Worm (Caenorhabditis elegans) whole organism, L1 larva: ENCODE measurements around the gene F52D10.4.

ENCODE experiments used
- C04F5.9 ChIP-seq: sonication (generic microtip); optimal IDR thresholded peaks from 2 replicates; lab custom pipeline; 2016; ENCODE audit warnings: missing genetic modification characterization, missing compliant biosample characterization
- C16A3.4 ChIP-seq: fragments of 150-350 bp; optimal IDR thresholded peaks from 2 replicates; lab custom pipeline; 2014; ENCODE audit warnings: missing biosample characterization, missing genetic modification characterization
- C34B4.2 ChIP-seq: sonication (generic microtip); optimal IDR thresholded peaks from 2 replicates; lab custom pipeline; 2017; ENCODE audit warnings: mild to moderate bottlenecking, missing genetic modification characterization, missing compliant biosample characterization
- F16B12.6 ChIP-seq: fragments of 150-350 bp; optimal IDR thresholded peaks from 2 replicates; lab custom pipeline; 2014; ENCODE audit warnings: missing biosample characterization, missing genetic modification characterization
- aha-1 ChIP-seq: fragments of 150-350 bp; optimal IDR thresholded peaks from 2 replicates; lab custom pipeline; 2014; ENCODE audit warnings: missing biosample characterization, missing genetic modification characterization
- alr-1 ChIP-seq: fragments of 200-800 bp; sonication (Bioruptor generic); optimal IDR thresholded peaks from 2 replicates; lab custom pipeline; 2018; ENCODE audit warnings: borderline replicate concordance, mild to moderate bottlenecking, missing genetic modification characterization, missing compliant biosample characterization
- ama-1 ChIP-seq: fragments of 150-350 bp; optimal IDR thresholded peaks from 2 replicates; lab custom pipeline; 2014
- ceh-63 ChIP-seq: fragments of 200-800 bp; sonication (Bioruptor generic); optimal IDR thresholded peaks from 2 replicates; lab custom pipeline; 2018; ENCODE audit warnings: mild to moderate bottlenecking, missing genetic modification characterization, missing compliant biosample characterization
- ceh-8 ChIP-seq: fragments of 200-800 bp; sonication (Bioruptor generic); optimal IDR thresholded peaks from 2 replicates; lab custom pipeline; 2018; ENCODE audit warnings: mild to moderate bottlenecking, missing genetic modification characterization, moderate library complexity, missing compliant biosample characterization
- ceh-88 ChIP-seq: fragments of 200-800 bp; sonication (Bioruptor generic); IDR thresholded peaks from 2 replicates; pipeline ENCODE4 v1.3.6; 2022; ENCODE audit warnings: missing genetic modification characterization, missing compliant biosample characterization
- ceh-90 ChIP-seq: sonication (generic microtip); optimal IDR thresholded peaks from 2 replicates; lab custom pipeline; 2016; ENCODE audit warnings: missing genetic modification characterization, missing compliant biosample characterization
- ces-1 ChIP-seq: fragments of 150-350 bp; optimal IDR thresholded peaks from 2 replicates; lab custom pipeline; 2014; ENCODE audit warnings: missing biosample characterization, missing genetic modification reagents, missing genetic modification characterization
- dsc-1 ChIP-seq: sonication (generic microtip); optimal IDR thresholded peaks from 2 replicates; lab custom pipeline; 2016; ENCODE audit warnings: mild to moderate bottlenecking, missing genetic modification characterization, missing compliant biosample characterization
- efl-3 ChIP-seq: fragments of 200-800 bp; sonication (Bioruptor generic); optimal IDR thresholded peaks from 2 replicates; lab custom pipeline; 2018; ENCODE audit warnings: mild to moderate bottlenecking, missing genetic modification characterization, missing compliant biosample characterization
- egl-27 ChIP-seq, 2 experiments: fragments of 150-350 bp in 1 of 2; sonication (generic microtip); optimal IDR thresholded peaks; 3 replicates each; lab custom pipeline; 2017 to 2018; ENCODE audit warnings: missing biosample characterization in 2 of 2, missing genetic modification characterization in 2 of 2, missing genetic modification reagents in 2 of 2
- elt-2 ChIP-seq: sonication (generic microtip); optimal IDR thresholded peaks from 2 replicates; lab custom pipeline; 2016; ENCODE audit warnings: missing genetic modification characterization, mild to moderate bottlenecking, inconsistent platforms, missing compliant biosample characterization, missing genetic modification reagents
- ets-5 ChIP-seq: fragments of 200-800 bp; sonication (Bioruptor generic); IDR thresholded peaks from 2 replicates; pipeline ENCODE4 v1.3.6; 2022; ENCODE audit warnings: missing genetic modification characterization, missing compliant biosample characterization
- fkh-4 ChIP-seq: sonication (generic microtip); optimal IDR thresholded peaks from 2 replicates; lab custom pipeline; 2016; ENCODE audit warnings: missing compliant biosample characterization, missing genetic modification characterization, borderline replicate concordance
- fos-1 ChIP-seq: fragments of 150-350 bp; optimal IDR thresholded peaks from 2 replicates; lab custom pipeline; 2014; ENCODE audit warnings: missing biosample characterization, missing genetic modification characterization
- hlh-4 ChIP-seq: sonication (generic microtip); optimal IDR thresholded peaks from 2 replicates; lab custom pipeline; 2016; ENCODE audit warnings: mild to moderate bottlenecking, missing genetic modification characterization, missing compliant biosample characterization
- hpl-2 ChIP-seq: fragments of 150-350 bp; optimal IDR thresholded peaks from 2 replicates; lab custom pipeline; 2014; ENCODE audit warnings: missing biosample characterization, missing genetic modification reagents, missing genetic modification characterization
- irx-1 ChIP-seq: sonication (generic microtip); optimal IDR thresholded peaks from 2 replicates; lab custom pipeline; 2016; ENCODE audit warnings: missing genetic modification characterization, missing compliant biosample characterization
- isw-1 ChIP-seq: fragments of 200-800 bp; sonication (Bioruptor generic); IDR thresholded peaks from 2 replicates; pipeline ENCODE4 v1.3.6; 2022; ENCODE audit warnings: missing genetic modification characterization, missing compliant biosample characterization
- jun-1 ChIP-seq: fragments of 150-350 bp; optimal IDR thresholded peaks from 2 replicates; lab custom pipeline; 2014; ENCODE audit warnings: missing biosample characterization, missing genetic modification reagents, missing genetic modification characterization
- lin-14 ChIP-seq: fragments of 200-800 bp; sonication (Bioruptor generic); optimal IDR thresholded peaks from 2 replicates; lab custom pipeline; 2018; ENCODE audit warnings: mild to moderate bottlenecking, missing genetic modification characterization, moderate library complexity, missing compliant biosample characterization
- lir-3 ChIP-seq: sonication (generic microtip); optimal IDR thresholded peaks from 2 replicates; lab custom pipeline; 2016; ENCODE audit warnings: mild to moderate bottlenecking, missing genetic modification characterization, moderate library complexity, missing compliant biosample characterization; ENCODE audit not compliant: poor library complexity
- lsy-2 ChIP-seq, 2 experiments: fragments of 150-350 bp; optimal IDR thresholded peaks; 2 replicates each; lab custom pipeline; 2014; ENCODE audit warnings: missing biosample characterization in 2 of 2, missing genetic modification characterization in 2 of 2
- mab-9 ChIP-seq: fragments of 200-800 bp; sonication (Bioruptor generic); IDR thresholded peaks from 2 replicates; pipeline ENCODE4 v1.3.6; 2022; ENCODE audit warnings: missing genetic modification reagents, missing genetic modification characterization, missing compliant biosample characterization
- mdl-1 ChIP-seq, 2 experiments: fragments of 150-350 bp; optimal IDR thresholded peaks; 2 replicates each; lab custom pipeline; 2014 to 2017; ENCODE audit warnings: missing biosample characterization in 2 of 2, missing genetic modification characterization in 2 of 2, inconsistent platforms in 1 of 2
- mep-1 ChIP-seq: fragments of 150-350 bp; optimal IDR thresholded peaks from 2 replicates; lab custom pipeline; 2014; ENCODE audit warnings: missing biosample characterization, missing genetic modification characterization
- nhr-11 ChIP-seq: fragments of 150-350 bp; optimal IDR thresholded peaks from 2 replicates; lab custom pipeline; 2014; ENCODE audit warnings: missing biosample characterization, missing genetic modification characterization
- nhr-237 ChIP-seq: fragments of 150-350 bp; optimal IDR thresholded peaks from 2 replicates; lab custom pipeline; 2014; ENCODE audit warnings: missing biosample characterization, missing genetic modification characterization
- nhr-71 ChIP-seq: sonication (generic microtip); optimal IDR thresholded peaks from 2 replicates; lab custom pipeline; 2016; ENCODE audit warnings: mild to moderate bottlenecking, missing genetic modification characterization, moderate library complexity, missing compliant biosample characterization
- nhr-76 ChIP-seq: sonication (generic microtip); optimal IDR thresholded peaks from 2 replicates; lab custom pipeline; 2017; ENCODE audit warnings: missing biosample characterization, missing genetic modification characterization
- nhr-77 ChIP-seq: fragments of 150-350 bp; optimal IDR thresholded peaks from 2 replicates; lab custom pipeline; 2014; ENCODE audit warnings: missing biosample characterization, missing genetic modification characterization
- nhr-84 ChIP-seq: sonication (generic microtip); optimal IDR thresholded peaks from 2 replicates; lab custom pipeline; 2017; ENCODE audit warnings: missing biosample characterization, missing genetic modification characterization
- nhr-85 ChIP-seq: sonication (generic microtip); peaks from one replicate; lab custom pipeline; 2016; ENCODE audit warnings: missing genetic modification characterization, inconsistent platforms, missing compliant biosample characterization
- pag-3 ChIP-seq: sonication (generic microtip); optimal IDR thresholded peaks from 2 replicates; lab custom pipeline; 2017; ENCODE audit warnings: missing genetic modification characterization, mild to moderate bottlenecking, missing compliant biosample characterization, antibody characterized with exemption, borderline replicate concordance; ENCODE audit not compliant: insufficient read depth
- pax-3 ChIP-seq: fragments of 200-800 bp; sonication (Bioruptor generic); optimal IDR thresholded peaks from 2 replicates; lab custom pipeline; 2018; ENCODE audit warnings: mild to moderate bottlenecking, missing genetic modification characterization, moderate library complexity, missing compliant biosample characterization
- skn-1 ChIP-seq: fragments of 150-350 bp; optimal IDR thresholded peaks from 2 replicates; lab custom pipeline; 2014; ENCODE audit warnings: missing biosample characterization, missing genetic modification characterization
- snpc-4 ChIP-seq: fragments of 150-350 bp; optimal IDR thresholded peaks from 2 replicates; lab custom pipeline; 2014; ENCODE audit warnings: missing biosample characterization, missing genetic modification characterization
- snu-23 ChIP-seq: sonication (generic microtip); optimal IDR thresholded peaks from 2 replicates; lab custom pipeline; 2016; ENCODE audit warnings: missing genetic modification characterization, missing compliant biosample characterization
- sox-4 ChIP-seq: sonication (generic microtip); optimal IDR thresholded peaks from 2 replicates; lab custom pipeline; 2016; ENCODE audit warnings: missing genetic modification characterization, missing compliant biosample characterization
- sptf-1 ChIP-seq: fragments of 150-350 bp; optimal IDR thresholded peaks from 2 replicates; lab custom pipeline; 2014; ENCODE audit warnings: missing biosample characterization, missing genetic modification characterization
- sup-37 ChIP-seq: fragments of 200-800 bp; sonication (Bioruptor generic); optimal IDR thresholded peaks from 2 replicates; lab custom pipeline; 2018; ENCODE audit warnings: mild to moderate bottlenecking, missing genetic modification characterization, missing compliant biosample characterization
- tlp-1 ChIP-seq: fragments of 150-350 bp; optimal IDR thresholded peaks from 2 replicates; lab custom pipeline; 2014; ENCODE audit warnings: missing biosample characterization, missing genetic modification characterization
- unc-130 ChIP-seq: fragments of 150-350 bp; optimal IDR thresholded peaks from 2 replicates; lab custom pipeline; 2017; ENCODE audit warnings: missing biosample characterization, missing genetic modification characterization, inconsistent platforms
- unc-30 ChIP-seq: sonication (generic microtip); optimal IDR thresholded peaks from 2 replicates; lab custom pipeline; 2017; ENCODE audit warnings: missing biosample characterization, missing genetic modification characterization
- unc-98 ChIP-seq: fragments of 200-800 bp; sonication (Bioruptor generic); IDR thresholded peaks from 2 replicates; pipeline ENCODE4 v1.3.6; 2022; ENCODE audit warnings: missing genetic modification characterization, missing compliant biosample characterization
- vab-15 ChIP-seq: sonication (generic microtip); optimal IDR thresholded peaks from 2 replicates; lab custom pipeline; 2017; ENCODE audit warnings: missing genotype, mild to moderate bottlenecking, missing genetic modification characterization, missing compliant biosample characterization
- ztf-11 ChIP-seq, 2 experiments: sonication (generic microtip); optimal IDR thresholded peaks; 2 replicates each; lab custom pipeline; 2016 to 2017; ENCODE audit warnings: missing genetic modification characterization in 2 of 2, missing biosample characterization in 1 of 2, missing compliant biosample characterization in 1 of 2
- ztf-4 ChIP-seq: fragments of 150-350 bp; optimal IDR thresholded peaks from 2 replicates; lab custom pipeline; 2014; ENCODE audit warnings: missing biosample characterization, missing genetic modification characterization

The F52D10.4 gene

ce11 chrX:11643767-11644235, 26.5 kb downstream of the F52D10.4 start, which contains the start of gene sto-4 (continued):
- TF ChIP-seq efl-3 (GFP tag; lab: Kevin White, UChicago) (peak; percentile 66), snu-23 (GFP tag; lab: Kevin White, UChicago) (peak; percentile 38), ceh-88 (peak; percentile 65), lsy-2 (tag; optimal IDR thresholded peaks at IDR 0.05; lab: Kevin White, UChicago) (peak; percentile 9 to 57), ceh-63 (GFP tag; lab: Kevin White, UChicago) (peak; percentile 93), nhr-71 (tag; lab: Kevin White, UChicago) (peak; percentile 66), fkh-4 (tag; lab: Kevin White, UChicago) (peak; percentile 50), lin-14 (peak; percentile 98)

ce11 chrX:11645517-11645916, 28.2 kb downstream of the F52D10.4 start:
- no peak for TF ChIP-seq tlp-1 (tag; lab: Kevin White, UChicago)
- TF ChIP-seq nhr-11 (tag; lab: Kevin White, UChicago): no peak
- no peak for TF ChIP-seq ztf-4 (tag; lab: Kevin White, UChicago)
- no peak for TF ChIP-seq nhr-85
- no peak for TF ChIP-seq sptf-1 (tag; lab: Kevin White, UChicago)
- no peak for TF ChIP-seq unc-98 (GFP tag; lab: Robert Waterston, UW)
- TF ChIP-seq mep-1 (tag; lab: Kevin White, UChicago): peak; percentile 36
- TF ChIP-seq irx-1: no peak
- TF ChIP-seq pax-3 (tag; lab: Kevin White, UChicago): no peak
- no peak for TF ChIP-seq aha-1 (tag; lab: Kevin White, UChicago)
- no peak for TF ChIP-seq C34B4.2 (tag; lab: Kevin White, UChicago)
- TF ChIP-seq unc-130 (tag; lab: Kevin White, UChicago): no peak
- no peak for TF ChIP-seq hlh-4 (tag; lab: Kevin White, UChicago)
- TF ChIP-seq egl-27 (tag; optimal IDR thresholded peaks at IDR 0.05; lab: Kevin White, UChicago): no peak
- TF ChIP-seq nhr-84 (tag; lab: Kevin White, UChicago): no peak
- no peak for TF ChIP-seq C04F5.9 (tag; lab: Kevin White, UChicago)
- TF ChIP-seq isw-1: no peak
- TF ChIP-seq ama-1: no peak
- TF ChIP-seq dsc-1 (tag; lab: Kevin White, UChicago): no peak
- TF ChIP-seq alr-1: no peak
- no peak for TF ChIP-seq sox-4
- peak; percentile 49 for TF ChIP-seq snu-23 (GFP tag; lab: Kevin White, UChicago)
- TF ChIP-seq ets-5 (GFP tag; lab: Robert Waterston, UW): no peak
- no peak for TF ChIP-seq sup-37
- TF ChIP-seq nhr-237: no peak
- peak; percentile 27 for TF ChIP-seq elt-2 (tag; lab: Kevin White, UChicago)
- no peak for TF ChIP-seq hpl-2
- no peak for TF ChIP-seq pag-3 (tag; lab: Kevin White, UChicago)
- no peak for TF ChIP-seq F16B12.6 (tag; lab: Kevin White, UChicago)
- no peak for TF ChIP-seq jun-1 (tag; lab: Kevin White, UChicago)
- no peak for TF ChIP-seq ceh-8 (GFP tag; lab: Kevin White, UChicago)
- TF ChIP-seq ces-1 (GFP tag; lab: Kevin White, UChicago): no peak
- TF ChIP-seq unc-30 (tag; lab: Kevin White, UChicago): no peak
- no peak for TF ChIP-seq ztf-11 (tag; optimal IDR thresholded peaks at IDR 0.05; lab: Kevin White, UChicago)
- no peak for TF ChIP-seq lir-3 (tag; lab: Kevin White, UChicago)
- no peak for TF ChIP-seq ceh-88
- TF ChIP-seq nhr-77 (tag; lab: Kevin White, UChicago): no peak
- TF ChIP-seq fos-1: no peak
- TF ChIP-seq ceh-90 (tag; lab: Kevin White, UChicago): no peak
- no peak for TF ChIP-seq snpc-4 (tag; lab: Kevin White, UChicago)
- TF ChIP-seq mdl-1 (tag; optimal IDR thresholded peaks at IDR 0.05; lab: Kevin White, UChicago): peak in 1 of 2 experiments; percentile 40
- TF ChIP-seq lin-14: peak; percentile 5
- no peak for TF ChIP-seq mab-9 (GFP tag; lab: Robert Waterston, UW)
- peak; percentile 20 for TF ChIP-seq skn-1 (tag; lab: Kevin White, UChicago)
- peak; percentile 25 for TF ChIP-seq C16A3.4 (tag; lab: Kevin White, UChicago)
- no peak for TF ChIP-seq nhr-76 (tag; lab: Kevin White, UChicago)
- TF ChIP-seq vab-15 (tag; lab: Kevin White, UChicago): no peak
- no peak for TF ChIP-seq ceh-63 (GFP tag; lab: Kevin White, UChicago)
